Worm (Caenorhabditis elegans) whole organism, midembryonic: ENCODE results near the gene Y41C4A.12.

Experiments
- T22C8.4 ChIP-seq: fragments of 200-800 bp; sonication (Bioruptor generic); IDR thresholded peaks from 2 replicates; pipeline ENCODE4 v1.3.6; 2022; ENCODE audit warnings: missing genetic modification characterization, missing compliant biosample characterization
- cog-1 ChIP-seq: sonication (generic microtip); optimal IDR thresholded peaks from 2 replicates; lab custom pipeline; 2016; ENCODE audit warnings: missing genetic modification characterization, missing compliant biosample characterization
- flt-1 ChIP-seq: fragments of 200-800 bp; sonication (Bioruptor generic); IDR thresholded peaks from 2 replicates; pipeline ENCODE4 v1.3.6; 2022; ENCODE audit warnings: missing genetic modification characterization, missing compliant biosample characterization
- klf-2 ChIP-seq: fragments of 200-800 bp; sonication (Bioruptor generic); conservative IDR thresholded peaks from 2 replicates; pipeline ENCODE4 v1.3.6; 2022; ENCODE audit warnings: missing genetic modification reagents, missing genetic modification characterization, missing compliant biosample characterization
- med-1 ChIP-seq: sonication (generic microtip); optimal IDR thresholded peaks from 2 replicates; lab custom pipeline; 2017; ENCODE audit warnings: missing genetic modification characterization, mild to moderate bottlenecking, missing compliant biosample characterization, antibody characterized with exemption, missing genetic modification reagents; ENCODE audit not compliant: insufficient read depth
- ref-1 ChIP-seq: fragments of 200-800 bp; sonication (Bioruptor generic); conservative IDR thresholded peaks from 2 replicates; pipeline ENCODE4 v1.3.6; 2022; ENCODE audit warnings: missing genetic modification reagents, missing genetic modification characterization, missing compliant biosample characterization
- tab-1 ChIP-seq: fragments of 200-800 bp; sonication (Bioruptor generic); IDR thresholded peaks from 2 replicates; pipeline ENCODE4 v1.3.6; 2022; ENCODE audit warnings: missing genetic modification characterization, missing compliant biosample characterization
- ztf-23 ChIP-seq: fragments of 200-800 bp; sonication (Bioruptor generic); IDR thresholded peaks from 2 replicates; pipeline ENCODE4 v1.3.6; 2022; ENCODE audit warnings: missing genetic modification reagents, missing genetic modification characterization, missing compliant biosample characterization
- ztf-29 ChIP-seq: fragments of 200-800 bp; sonication (Bioruptor generic); IDR thresholded peaks from 2 replicates; pipeline ENCODE4 v1.3.6; 2022; ENCODE audit warnings: missing genetic modification reagents, missing genetic modification characterization, missing compliant biosample characterization

ce11 chrIII:11738482-11738881, 12.0 kb upstream of the Y41C4A.12 start:
- TF ChIP-seq cog-1 (tag; lab: Kevin White, UChicago), result no peak
- TF ChIP-seq T22C8.4 (GFP tag; lab: Robert Waterston, UW), result no peak
- no peak for TF ChIP-seq flt-1 (GFP tag; lab: Robert Waterston, UW)
- no peak for TF ChIP-seq ref-1
- TF ChIP-seq klf-2, result no peak
- no peak for TF ChIP-seq ztf-23 (GFP tag; lab: Robert Waterston, UW)
- no peak for TF ChIP-seq ztf-29
- TF ChIP-seq tab-1 (GFP tag; lab: Robert Waterston, UW), result no peak
- no peak for TF ChIP-seq med-1 (GFP tag; lab: Kevin White, UChicago)
